Fruit fly (Drosophila melanogaster) whole organism, prepupa: ENCODE results near the gene CG6791.

ENCODE experiments used
- CG11294 ChIP-seq: fragments of 200-800 bp; sonication (Bioruptor generic); IDR thresholded peaks from 2 replicates; pipeline ENCODE4 v1.3.6; 2022; ENCODE audit warnings: missing biosample characterization, missing genetic modification characterization
- CG3032 ChIP-seq: fragments of 200-800 bp; optimal IDR thresholded peaks from 2 replicates; lab custom pipeline; 2019; ENCODE audit warnings: missing biosample characterization, mild to moderate bottlenecking, missing genetic modification characterization, moderate library complexity
- CG32006 ChIP-seq: fragments of 200-800 bp; sonication (Bioruptor generic); optimal IDR thresholded peaks from 3 replicates; lab custom pipeline; 2017; ENCODE audit warnings: missing biosample characterization, mild to moderate bottlenecking, missing genetic modification characterization
- CG6854 ChIP-seq: fragments of 200-800 bp; sonication (Bioruptor generic); optimal IDR thresholded peaks from 2 replicates; lab custom pipeline; 2017; ENCODE audit warnings: missing biosample characterization, mild to moderate bottlenecking, missing genetic modification characterization
- Eip78C ChIP-seq: fragments of 200-800 bp; sonication (Bioruptor generic); peaks from one replicate; lab custom pipeline; 2016; ENCODE audit warnings: missing biosample characterization, missing genetic modification characterization
- Ets96B ChIP-seq: fragments of 200-800 bp; optimal IDR thresholded peaks from 2 replicates; lab custom pipeline; 2019; ENCODE audit warnings: missing biosample characterization, mild to moderate bottlenecking, missing genetic modification characterization, moderate library complexity
- Gug ChIP-seq: fragments of 200-800 bp; sonication (Bioruptor generic); IDR thresholded peaks from 2 replicates; pipeline ENCODE4 v1.3.6; 2022; ENCODE audit warnings: missing biosample characterization, missing genetic modification characterization
- Hr38 ChIP-seq: sonication (Bioruptor generic); optimal IDR thresholded peaks from 2 replicates; lab custom pipeline; 2016; ENCODE audit warnings: missing biosample characterization, missing genetic modification characterization
- Lpt ChIP-seq: fragments of 200-800 bp; sonication (Bioruptor generic); optimal IDR thresholded peaks from 3 replicates; lab custom pipeline; 2016; ENCODE audit warnings: missing biosample characterization, missing genetic modification characterization
- Met ChIP-seq: fragments of 200-800 bp; sonication (Bioruptor generic); optimal IDR thresholded peaks from 3 replicates; lab custom pipeline; 2016; ENCODE audit warnings: missing biosample characterization, missing genetic modification characterization
- fd59A ChIP-seq: fragments of 200-800 bp; sonication (Bioruptor generic); optimal IDR thresholded peaks from 2 replicates; lab custom pipeline; 2017; ENCODE audit warnings: missing biosample characterization, mild to moderate bottlenecking, missing genetic modification characterization, missing genetic modification reagents
- net ChIP-seq: fragments of 200-800 bp; sonication (Bioruptor generic); optimal IDR thresholded peaks from 3 replicates; lab custom pipeline; 2016; ENCODE audit warnings: missing biosample characterization, missing genetic modification characterization
- pdm3 ChIP-seq: fragments of 200-800 bp; sonication (Bioruptor generic); optimal IDR thresholded peaks from 3 replicates; lab custom pipeline; 2016; ENCODE audit warnings: missing biosample characterization, missing genetic modification characterization
- topi ChIP-seq: fragments of 200-800 bp; sonication (Bioruptor generic); optimal IDR thresholded peaks from 3 replicates; lab custom pipeline; 2016; ENCODE audit warnings: missing biosample characterization, missing genetic modification characterization

- TF ChIP-seq pdm3 (GFP tag; lab: Kevin White, UChicago) = no peak
- peak; percentile 76 for TF ChIP-seq fd59A (GFP tag; lab: Kevin White, UChicago)
- peak; percentile 85 for TF ChIP-seq Ets96B (tag; lab: Kevin White, UChicago)
- TF ChIP-seq net (GFP tag; lab: Kevin White, UChicago) = peak; percentile 90
- TF ChIP-seq CG32006 = peak; percentile 92
- TF ChIP-seq Met = no peak
- peak; percentile 89 for TF ChIP-seq Lpt (GFP tag; lab: Kevin White, UChicago)
- TF ChIP-seq CG11294 = peak; percentile 88
- peak; percentile 68 for TF ChIP-seq Hr38 (GFP tag; lab: Kevin White, UChicago)
- no peak for TF ChIP-seq CG6854 (GFP tag; lab: Kevin White, UChicago)
- TF ChIP-seq Eip78C (GFP tag; lab: Kevin White, UChicago) = no peak
- peak; percentile 88 for TF ChIP-seq Gug (GFP tag; lab: Robert Waterston, UW)
- TF ChIP-seq topi (GFP tag; lab: Kevin White, UChicago) = no peak
- TF ChIP-seq CG3032 (tag; lab: Kevin White, UChicago) = peak; percentile 86
Measured at dm6 chr3R:11582253-11582589, 7.7 kb downstream of the CG6791 start.
